Fruit fly (Drosophila melanogaster) S2 (cell line): ENCODE results near the gene ebo.

ENCODE experiments used
- CG8478 ChIP-seq: fragments of >200 bp; optimal IDR thresholded peaks from 2 replicates; lab custom pipeline; 2018
- CTCF ChIP-seq, 2 experiments: fragments of >200 bp; optimal IDR thresholded peaks; 2 replicates each; lab custom pipeline; 2018

DNA sequence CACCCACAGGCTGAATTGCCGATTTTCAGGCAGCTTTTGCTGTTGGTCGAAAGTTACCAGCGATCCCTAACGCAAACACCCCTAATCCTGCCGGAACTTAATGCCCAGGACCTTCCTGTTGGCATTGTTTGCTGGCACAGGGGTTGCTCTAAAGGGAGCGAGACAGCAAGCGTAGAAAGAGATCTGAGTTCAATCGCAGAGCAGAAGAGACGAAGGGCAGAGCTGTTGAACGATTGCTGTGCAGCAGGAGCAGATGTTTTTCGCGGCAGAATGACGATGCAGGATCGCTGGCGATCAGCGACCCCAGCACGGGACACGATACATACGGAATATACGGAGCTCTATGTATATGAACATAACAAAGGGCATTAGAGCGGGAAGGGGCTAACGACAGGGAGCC, 19.4 kb downstream of the ebo start:
- TF ChIP-seq CTCF (optimal IDR thresholded peaks at IDR 0.05; lab: Kevin White, UChicago) (no peak), CG8478 (lab: Kevin White, UChicago) (no peak)
